Fruit fly (Drosophila melanogaster): ENCODE data around the gene CG31867.

dm6 chr2L:11130151-11131008 is 14.8 kb downstream of the CG31867 start, which contains the start of the genes RfC38 and CG4751:
- no peak for TF ChIP-seq Dif (GFP tag; optimal IDR thresholded peaks at IDR 0.05; ENCODE audit: partially characterized antibody)
- no peak for TF ChIP-seq foxo (GFP tag; optimal IDR thresholded peaks at IDR 0.05)
- peak; percentile 47 for TF ChIP-seq Myc (optimal IDR thresholded peaks at IDR 0.05)
- no peak for TF ChIP-seq Abd-B (GFP tag; optimal IDR thresholded peaks at IDR 0.05)
- no peak for TF ChIP-seq Dfd (GFP tag; optimal IDR thresholded peaks at IDR 0.05)
- no peak for TF ChIP-seq dl (GFP tag; optimal IDR thresholded peaks at IDR 0.05; ENCODE audit: insufficient read depth in 1 of 2, partially characterized antibody in 2 of 2)
- TF ChIP-seq psq (GFP tag; optimal IDR thresholded peaks at IDR 0.05), result no peak
- TF ChIP-seq Hnf4 (GFP tag; optimal IDR thresholded peaks at IDR 0.05), result no peak
- no peak for TF ChIP-seq sv (GFP tag; optimal IDR thresholded peaks at IDR 0.05)
- no peak for TF ChIP-seq OdsH (GFP tag; optimal IDR thresholded peaks at IDR 0.05)
